Worm (Caenorhabditis elegans) whole organism, young adult: ENCODE measurements around the gene zip-7.

ENCODE experiments used
- B0261.1 ChIP-seq: sonication (generic microtip); optimal IDR thresholded peaks from 2 replicates; lab custom pipeline; 2016; ENCODE audit warnings: mild to moderate bottlenecking, missing genetic modification characterization, moderate library complexity, missing compliant biosample characterization
- B0336.3 ChIP-seq: fragments of 200-800 bp; sonication (Bioruptor generic); IDR thresholded peaks from 2 replicates; pipeline ENCODE4 v1.3.6; 2022; ENCODE audit warnings: missing genetic modification characterization, missing compliant biosample characterization
- C06A6.2 ChIP-seq: fragments of 200-800 bp; sonication (Bioruptor generic); conservative IDR thresholded peaks from 2 replicates; pipeline ENCODE4 v1.3.6; 2022; ENCODE audit warnings: missing genetic modification characterization, missing compliant biosample characterization
- C17E4.6 ChIP-seq: fragments of 200-800 bp; sonication (Bioruptor generic); IDR thresholded peaks from 2 replicates; pipeline ENCODE4 v1.3.6; 2022; ENCODE audit warnings: missing genetic modification reagents, missing genetic modification characterization, missing compliant biosample characterization
- D2030.7 ChIP-seq: fragments of 200-800 bp; sonication (Bioruptor generic); IDR thresholded peaks from 2 replicates; pipeline ENCODE4 v1.3.6; 2022; ENCODE audit warnings: missing genetic modification reagents, missing genetic modification characterization, missing compliant biosample characterization
- F22D6.2 ChIP-seq: sonication (generic microtip); optimal IDR thresholded peaks from 2 replicates; lab custom pipeline; 2016; ENCODE audit warnings: mild to moderate bottlenecking, missing genetic modification characterization, missing compliant biosample characterization
- F33H1.4 ChIP-seq: fragments of 200-800 bp; sonication (Bioruptor generic); IDR thresholded peaks from 2 replicates; pipeline ENCODE4 v1.3.6; 2022; ENCODE audit warnings: missing genetic modification reagents, missing genetic modification characterization, missing compliant biosample characterization
- F37B4.10 ChIP-seq: fragments of 200-800 bp; sonication (Bioruptor generic); IDR thresholded peaks from 2 replicates; pipeline ENCODE4 v1.3.6; 2022; ENCODE audit warnings: missing genetic modification characterization, missing compliant biosample characterization
- F55B11.4 ChIP-seq: sonication (generic microtip); optimal IDR thresholded peaks from 2 replicates; lab custom pipeline; 2016; ENCODE audit warnings: missing compliant biosample characterization, missing genetic modification characterization, borderline replicate concordance; ENCODE audit not compliant: insufficient read depth
- F57A8.1 ChIP-seq: fragments of 200-800 bp; sonication (Bioruptor generic); optimal IDR thresholded peaks from 2 replicates; lab custom pipeline; 2018; ENCODE audit warnings: mild to moderate bottlenecking, missing genetic modification characterization, moderate library complexity, missing compliant biosample characterization
- K12H6.12 ChIP-seq: fragments of 200-800 bp; sonication (Bioruptor generic); optimal IDR thresholded peaks from 2 replicates; lab custom pipeline; 2018; ENCODE audit warnings: mild to moderate bottlenecking, missing genetic modification characterization, missing compliant biosample characterization
- T07F8.4 ChIP-seq: sonication (generic microtip); optimal IDR thresholded peaks from 2 replicates; lab custom pipeline; 2016; ENCODE audit warnings: mild to moderate bottlenecking, missing genetic modification characterization, moderate library complexity, missing compliant biosample characterization
- T26A5.8 ChIP-seq: sonication (generic microtip); optimal IDR thresholded peaks from 2 replicates; lab custom pipeline; 2016; ENCODE audit warnings: missing genetic modification characterization, missing compliant biosample characterization
- Y67H2A.10 ChIP-seq: fragments of 200-800 bp; sonication (Bioruptor generic); conservative IDR thresholded peaks from 2 replicates; pipeline ENCODE4 v1.3.6; 2022; ENCODE audit warnings: missing genetic modification reagents, missing genetic modification characterization, missing compliant biosample characterization
- athp-1 ChIP-seq: sonication (generic microtip); optimal IDR thresholded peaks from 2 replicates; lab custom pipeline; 2017; ENCODE audit warnings: mild to moderate bottlenecking, missing genetic modification characterization, missing compliant biosample characterization
- attf-3 ChIP-seq: fragments of 200-800 bp; sonication (Bioruptor generic); conservative IDR thresholded peaks from 2 replicates; pipeline ENCODE4 v1.3.6; 2022; ENCODE audit warnings: missing genetic modification reagents, missing genetic modification characterization, missing compliant biosample characterization
- cebp-1 ChIP-seq, 2 experiments: fragments of 200-800 bp in 1 of 2; sonication (Bioruptor generic) in 1 of 2; sonication (generic microtip) in 1 of 2; IDR thresholded peaks in 1 of 2; optimal IDR thresholded peaks in 1 of 2; 2 replicates each; pipeline versions ENCODE4 v1.3.6 to Lab custom; 2017 to 2022; ENCODE audit warnings: missing compliant biosample characterization in 2 of 2, missing genetic modification characterization in 2 of 2, mild to moderate bottlenecking in 1 of 2, missing genetic modification reagents in 1 of 2, moderate library complexity in 1 of 2
- ceh-27 ChIP-seq: fragments of 200-800 bp; sonication (Bioruptor generic); optimal IDR thresholded peaks from 2 replicates; lab custom pipeline; 2018; ENCODE audit warnings: mild to moderate bottlenecking, missing genetic modification characterization, moderate library complexity, missing compliant biosample characterization
- ceh-58 ChIP-seq: fragments of 200-800 bp; sonication (Bioruptor generic); IDR thresholded peaks from 2 replicates; pipeline ENCODE4 v1.3.6; 2022; ENCODE audit warnings: missing genetic modification characterization, missing compliant biosample characterization
- ceh-79 ChIP-seq: sonication (generic microtip); optimal IDR thresholded peaks from 2 replicates; lab custom pipeline; 2017; ENCODE audit warnings: mild to moderate bottlenecking, missing genetic modification characterization, missing compliant biosample characterization
- ceh-91 ChIP-seq: fragments of 200-800 bp; sonication (Bioruptor generic); IDR thresholded peaks from 2 replicates; pipeline ENCODE4 v1.3.6; 2022; ENCODE audit warnings: missing genetic modification reagents, missing genetic modification characterization, missing compliant biosample characterization
- die-1 ChIP-seq: sonication (generic microtip); optimal IDR thresholded peaks from 2 replicates; lab custom pipeline; 2016; ENCODE audit warnings: missing genotype, mild to moderate bottlenecking, missing genetic modification characterization, missing compliant biosample characterization
- dox-1 ChIP-seq: fragments of 200-800 bp; sonication (Bioruptor generic); IDR thresholded peaks from 2 replicates; pipeline ENCODE4 v1.3.6; 2022; ENCODE audit warnings: missing genetic modification reagents, missing genetic modification characterization, missing compliant biosample characterization
- egl-18 ChIP-seq: fragments of 200-800 bp; sonication (Bioruptor generic); IDR thresholded peaks from 2 replicates; pipeline ENCODE4 v1.3.6; 2022; ENCODE audit warnings: missing genetic modification reagents, missing genetic modification characterization, missing compliant biosample characterization
- egrh-3 ChIP-seq: fragments of 200-800 bp; sonication (Bioruptor generic); IDR thresholded peaks from 2 replicates; pipeline ENCODE4 v1.3.6; 2022; ENCODE audit warnings: missing genetic modification reagents, missing genetic modification characterization, missing compliant biosample characterization
- lag-1 ChIP-seq: fragments of 200-800 bp; sonication (Bioruptor generic); IDR thresholded peaks from 2 replicates; pipeline ENCODE4 v1.3.6; 2022; ENCODE audit warnings: missing genetic modification reagents, missing genetic modification characterization, missing compliant biosample characterization
- let-607 ChIP-seq, 2 experiments: fragments of 200-800 bp in 1 of 2; sonication (Bioruptor generic) in 1 of 2; sonication (generic microtip) in 1 of 2; optimal IDR thresholded peaks; 2 replicates each; lab custom pipeline; 2016 to 2018; ENCODE audit warnings: mild to moderate bottlenecking in 2 of 2, missing compliant biosample characterization in 2 of 2, missing genetic modification characterization in 2 of 2, moderate library complexity in 2 of 2, missing genotype in 1 of 2
- lin-40 ChIP-seq: sonication (generic microtip); optimal IDR thresholded peaks from 2 replicates; lab custom pipeline; 2016; ENCODE audit warnings: missing genetic modification characterization, mild to moderate bottlenecking, missing compliant biosample characterization, missing genotype, missing genetic modification reagents
- lir-1 ChIP-seq: fragments of 200-800 bp; sonication (Bioruptor generic); conservative IDR thresholded peaks from 2 replicates; pipeline ENCODE4 v1.3.6; 2022; ENCODE audit warnings: missing genetic modification reagents, missing genetic modification characterization, missing compliant biosample characterization
- lsl-1 ChIP-seq: fragments of 200-800 bp; sonication (Bioruptor generic); optimal IDR thresholded peaks from 2 replicates; lab custom pipeline; 2018; ENCODE audit warnings: mild to moderate bottlenecking, missing genetic modification characterization, moderate library complexity, missing compliant biosample characterization
- nfya-1 ChIP-seq: sonication (generic microtip); optimal IDR thresholded peaks from 2 replicates; lab custom pipeline; 2017; ENCODE audit warnings: antibody characterized with exemption, missing compliant biosample characterization, missing genetic modification characterization, borderline replicate concordance; ENCODE audit not compliant: insufficient read depth
- nhr-179 ChIP-seq: sonication (generic microtip); optimal IDR thresholded peaks from 2 replicates; lab custom pipeline; 2016; ENCODE audit warnings: mild to moderate bottlenecking, missing genetic modification characterization, missing compliant biosample characterization
- nhr-27 ChIP-seq: fragments of 200-800 bp; sonication (Bioruptor generic); optimal IDR thresholded peaks from 2 replicates; lab custom pipeline; 2018; ENCODE audit warnings: mild to moderate bottlenecking, missing genetic modification characterization, moderate library complexity, missing compliant biosample characterization
- rcor-1 ChIP-seq: fragments of 200-800 bp; sonication (Bioruptor generic); IDR thresholded peaks from 2 replicates; pipeline ENCODE4 v1.3.6; 2022; ENCODE audit warnings: missing genetic modification reagents, missing genetic modification characterization, missing compliant biosample characterization
- snpc-3.4 ChIP-seq: sonication (generic microtip); optimal IDR thresholded peaks from 2 replicates; lab custom pipeline; 2017; ENCODE audit warnings: missing genetic modification characterization, mild to moderate bottlenecking, missing compliant biosample characterization, antibody characterized with exemption, moderate library complexity, missing genotype, missing genetic modification reagents
- somi-1 ChIP-seq: fragments of 200-800 bp; sonication (Bioruptor generic); optimal IDR thresholded peaks from 2 replicates; lab custom pipeline; 2018; ENCODE audit warnings: mild to moderate bottlenecking, missing genetic modification characterization, missing compliant biosample characterization
- tlf-1 ChIP-seq: fragments of 200-800 bp; sonication (Bioruptor generic); optimal IDR thresholded peaks from 2 replicates; lab custom pipeline; 2018; ENCODE audit warnings: mild to moderate bottlenecking, missing genetic modification characterization, missing compliant biosample characterization
- unc-130 ChIP-seq: sonication (generic microtip); optimal IDR thresholded peaks from 2 replicates; lab custom pipeline; 2016; ENCODE audit warnings: missing genetic modification reagents, missing genetic modification characterization, missing compliant biosample characterization
- unc-62 ChIP-seq: fragments of 150-350 bp; optimal IDR thresholded peaks from 2 replicates; lab custom pipeline; 2014; ENCODE audit warnings: missing biosample characterization, missing genetic modification reagents, missing genetic modification characterization
- xnd-1 ChIP-seq: sonication (generic microtip); optimal IDR thresholded peaks from 2 replicates; lab custom pipeline; 2016; ENCODE audit warnings: missing genotype, missing genetic modification reagents, missing genetic modification characterization, missing compliant biosample characterization
- ztf-22 ChIP-seq: fragments of 200-800 bp; sonication (Bioruptor generic); optimal IDR thresholded peaks from 2 replicates; lab custom pipeline; 2018; ENCODE audit warnings: mild to moderate bottlenecking, missing genetic modification characterization, moderate library complexity, missing compliant biosample characterization

Gene zip-7

ce11 chrIV:16503590-16504217 is 1.8 kb downstream of the zip-7 start (continued):
- TF ChIP-seq ceh-91 (GFP tag; lab: Robert Waterston, UW) (peak; percentile 54; the same call in 1 of the 2 replicates), die-1 (peak; percentile 91), rcor-1 (peak; percentile 83), lir-1 (GFP tag; lab: Robert Waterston, UW) (peak; percentile 17; the same call in 1 of the 2 replicates), cebp-1 (GFP tag; IDR thresholded peaks at IDR 0.05; lab: Robert Waterston, UW) (0 out of 2 replicates have a peak, but pooled peaks have one; percentile 52), cebp-1 (tag; optimal IDR thresholded peaks at IDR 0.05; lab: Kevin White, UChicago) (peak; percentile 85), attf-3 (GFP tag; lab: Robert Waterston, UW) (peak; percentile 33; the same call in 1 of the 2 replicates), T26A5.8 (tag; lab: Kevin White, UChicago) (peak; percentile 86), ceh-27 (GFP tag; lab: Kevin White, UChicago) (peak; percentile 36), C17E4.6 (GFP tag; lab: Robert Waterston, UW) (0 out of 2 replicates have a peak, but pooled peaks have one; percentile 62), athp-1 (peak; percentile 86), tlf-1 (GFP tag; lab: Kevin White, UChicago) (peak; percentile 57), nhr-27 (tag; lab: Kevin White, UChicago) (no peak), nhr-179 (tag; lab: Kevin White, UChicago) (no peak), unc-130 (peak; percentile 37), K12H6.12 (tag; lab: Kevin White, UChicago) (peak; percentile 33), ceh-79 (tag; lab: Kevin White, UChicago) (peak; percentile 72), somi-1 (peak; percentile 26), ztf-22 (GFP tag; lab: Kevin White, UChicago) (peak; percentile 55), lag-1 (GFP tag; lab: Robert Waterston, UW) (0 out of 2 replicates have a peak, but pooled peaks have one; percentile 58), F57A8.1 (GFP tag; lab: Kevin White, UChicago) (peak; percentile 48), egrh-3 (no peak), C06A6.2 (GFP tag; lab: Robert Waterston, UW) (no peak), ceh-58 (0 out of 2 replicates have a peak, but pooled peaks have one; percentile 78), Y67H2A.10 (GFP tag; lab: Robert Waterston, UW) (peak; percentile 69), dox-1 (GFP tag; lab: Robert Waterston, UW) (peak; percentile 79), let-607 (tag; optimal IDR thresholded peaks at IDR 0.05; lab: Kevin White, UChicago) (peak in 1 of 2 experiments; percentile 2), lsl-1 (peak; percentile 67), unc-62 (GFP tag; lab: Kevin White, UChicago) (no peak), B0261.1 (tag; lab: Kevin White, UChicago) (peak; percentile 79), snpc-3.4 (tag; lab: Kevin White, UChicago) (peak; percentile 85), F37B4.10 (GFP tag; lab: Robert Waterston, UW) (0 out of 2 replicates have a peak, but pooled peaks have one; percentile 62), B0336.3 (GFP tag; lab: Robert Waterston, UW) (peak; percentile 65), D2030.7 (peak; percentile 86), T07F8.4 (tag; lab: Kevin White, UChicago) (peak; percentile 55), nfya-1 (tag; lab: Kevin White, UChicago) (no peak), egl-18 (no peak), F22D6.2 (tag; lab: Kevin White, UChicago) (no peak), xnd-1 (tag; lab: Kevin White, UChicago) (no peak), F55B11.4 (tag; lab: Kevin White, UChicago) (no peak), F33H1.4 (no peak), lin-40 (tag; lab: Kevin White, UChicago) (no peak)
